Fruit fly (Drosophila melanogaster) whole organism, prepupa: ENCODE results near the gene Cp16.
A peak's percentile ranks its signal among the peaks of the same experiment; 100 is the strongest.

Source experiments
- Blimp-1 ChIP-seq: fragments of 200-800 bp; sonication (Bioruptor generic); optimal IDR thresholded peaks from 3 replicates; lab custom pipeline; 2017; ENCODE audit warnings: missing biosample characterization, missing genetic modification characterization, mild to moderate bottlenecking, moderate library complexity, missing genetic modification reagents
- CG10631 ChIP-seq: fragments of 200-800 bp; sonication (Bioruptor generic); optimal IDR thresholded peaks from 2 replicates; lab custom pipeline; 2016; ENCODE audit warnings: missing biosample characterization, missing genetic modification characterization
- CG10669 ChIP-seq: fragments of 200-800 bp; sonication (Bioruptor generic); optimal IDR thresholded peaks from 3 replicates; lab custom pipeline; 2018; ENCODE audit warnings: missing biosample characterization, mild to moderate bottlenecking, missing genetic modification characterization, moderate library complexity
- CG11294 ChIP-seq: fragments of 200-800 bp; sonication (Bioruptor generic); IDR thresholded peaks from 2 replicates; pipeline ENCODE4 v1.3.6; 2022; ENCODE audit warnings: missing biosample characterization, missing genetic modification characterization
- CG11902 ChIP-seq: fragments of 200-800 bp; sonication (Bioruptor generic); optimal IDR thresholded peaks from 3 replicates; lab custom pipeline; 2016; ENCODE audit warnings: missing biosample characterization, missing genetic modification characterization
- CG16779 ChIP-seq: fragments of 200-800 bp; sonication (Bioruptor generic); optimal IDR thresholded peaks from 3 replicates; lab custom pipeline; 2017; ENCODE audit warnings: missing biosample characterization, mild to moderate bottlenecking, missing genetic modification characterization
- CG3032 ChIP-seq: fragments of 200-800 bp; optimal IDR thresholded peaks from 2 replicates; lab custom pipeline; 2019; ENCODE audit warnings: missing biosample characterization, mild to moderate bottlenecking, missing genetic modification characterization, moderate library complexity
- CG31627 ChIP-seq: fragments of 200-800 bp; sonication (Bioruptor generic); optimal IDR thresholded peaks from 3 replicates; lab custom pipeline; 2016; ENCODE audit warnings: missing biosample characterization, missing genetic modification characterization
- CG32006 ChIP-seq: fragments of 200-800 bp; sonication (Bioruptor generic); optimal IDR thresholded peaks from 3 replicates; lab custom pipeline; 2017; ENCODE audit warnings: missing biosample characterization, mild to moderate bottlenecking, missing genetic modification characterization
- CG3919 ChIP-seq: fragments of 200-800 bp; sonication (Bioruptor generic); optimal IDR thresholded peaks from 3 replicates; lab custom pipeline; 2016; ENCODE audit warnings: missing biosample characterization, missing genetic modification characterization
- CG4318 ChIP-seq: fragments of 200-800 bp; sonication (Bioruptor generic); optimal IDR thresholded peaks from 3 replicates; lab custom pipeline; 2017; ENCODE audit warnings: missing biosample characterization, mild to moderate bottlenecking, missing genetic modification characterization
- CG6163 ChIP-seq: fragments of 200-800 bp; sonication (Bioruptor generic); IDR thresholded peaks from 3 replicates; pipeline ENCODE4 v1.3.6; 2022; ENCODE audit warnings: missing biosample characterization, missing genetic modification characterization
- CG6792 ChIP-seq: fragments of 200-800 bp; sonication (Bioruptor generic); optimal IDR thresholded peaks from 3 replicates; lab custom pipeline; 2016; ENCODE audit warnings: missing biosample characterization, missing genetic modification characterization
- CG6808 ChIP-seq: fragments of 200-800 bp; sonication (Bioruptor generic); optimal IDR thresholded peaks from 3 replicates; lab custom pipeline; 2017; ENCODE audit warnings: missing biosample characterization, missing genetic modification characterization, mild to moderate bottlenecking, moderate library complexity, missing genetic modification reagents
- CG6854 ChIP-seq: fragments of 200-800 bp; sonication (Bioruptor generic); optimal IDR thresholded peaks from 2 replicates; lab custom pipeline; 2017; ENCODE audit warnings: missing biosample characterization, mild to moderate bottlenecking, missing genetic modification characterization
- CG7368 ChIP-seq: fragments of 200-800 bp; sonication (Bioruptor generic); optimal IDR thresholded peaks from 3 replicates; lab custom pipeline; 2016; ENCODE audit warnings: missing biosample characterization, missing genetic modification characterization
- CG8119 ChIP-seq: fragments of 200-800 bp; sonication (Bioruptor generic); IDR thresholded peaks from 3 replicates; pipeline ENCODE4 v1.3.6; 2022; ENCODE audit warnings: missing biosample characterization, missing genetic modification characterization
- CG8319 ChIP-seq: fragments of 200-800 bp; sonication (Bioruptor generic); optimal IDR thresholded peaks from 3 replicates; lab custom pipeline; 2016; ENCODE audit warnings: missing biosample characterization, missing genetic modification characterization
- CG8632 ChIP-seq: fragments of 200-800 bp; sonication (Bioruptor generic); optimal IDR thresholded peaks from 3 replicates; lab custom pipeline; 2016; ENCODE audit warnings: missing biosample characterization, missing genetic modification characterization
- CG9139 ChIP-seq: fragments of 200-800 bp; sonication (Bioruptor generic); optimal IDR thresholded peaks from 3 replicates; lab custom pipeline; 2017; ENCODE audit warnings: missing biosample characterization, mild to moderate bottlenecking, missing genetic modification characterization
- Eip75B ChIP-seq: fragments of 200-800 bp; sonication (Bioruptor generic); optimal IDR thresholded peaks from 3 replicates; lab custom pipeline; 2016; ENCODE audit warnings: missing biosample characterization, missing genetic modification characterization
- Eip78C ChIP-seq: fragments of 200-800 bp; sonication (Bioruptor generic); peaks from one replicate; lab custom pipeline; 2016; ENCODE audit warnings: missing biosample characterization, missing genetic modification characterization
- Eip93F ChIP-seq: fragments of 200-800 bp; sonication (Bioruptor generic); optimal IDR thresholded peaks from 2 replicates; lab custom pipeline; 2016; ENCODE audit warnings: missing biosample characterization, mild to moderate bottlenecking, missing genetic modification characterization
- Ets96B ChIP-seq: fragments of 200-800 bp; optimal IDR thresholded peaks from 2 replicates; lab custom pipeline; 2019; ENCODE audit warnings: missing biosample characterization, mild to moderate bottlenecking, missing genetic modification characterization, moderate library complexity
- Gug ChIP-seq: fragments of 200-800 bp; sonication (Bioruptor generic); IDR thresholded peaks from 2 replicates; pipeline ENCODE4 v1.3.6; 2022; ENCODE audit warnings: missing biosample characterization, missing genetic modification characterization
- Hr38 ChIP-seq: sonication (Bioruptor generic); optimal IDR thresholded peaks from 2 replicates; lab custom pipeline; 2016; ENCODE audit warnings: missing biosample characterization, missing genetic modification characterization
- Hr39 ChIP-seq: fragments of 200-800 bp; sonication (Bioruptor generic); optimal IDR thresholded peaks from 2 replicates; lab custom pipeline; 2016; ENCODE audit warnings: missing biosample characterization, missing genetic modification characterization
- Hr4 ChIP-seq: fragments of 200-800 bp; sonication (Bioruptor generic); optimal IDR thresholded peaks from 3 replicates; lab custom pipeline; 2016; ENCODE audit warnings: missing biosample characterization, missing genetic modification characterization
- Lpt ChIP-seq: fragments of 200-800 bp; sonication (Bioruptor generic); optimal IDR thresholded peaks from 3 replicates; lab custom pipeline; 2016; ENCODE audit warnings: missing biosample characterization, missing genetic modification characterization
- Met ChIP-seq: fragments of 200-800 bp; sonication (Bioruptor generic); optimal IDR thresholded peaks from 3 replicates; lab custom pipeline; 2016; ENCODE audit warnings: missing biosample characterization, missing genetic modification characterization
- OdsH ChIP-seq: fragments of 200-800 bp; sonication (Bioruptor generic); optimal IDR thresholded peaks from 3 replicates; lab custom pipeline; 2016; ENCODE audit warnings: missing biosample characterization, missing genetic modification characterization
- Smox ChIP-seq: fragments of 200-800 bp; sonication (Bioruptor generic); optimal IDR thresholded peaks from 3 replicates; lab custom pipeline; 2016; ENCODE audit warnings: missing biosample characterization, missing genetic modification characterization
- Sox102F ChIP-seq: fragments of 200-800 bp; sonication (Bioruptor generic); optimal IDR thresholded peaks from 2 replicates; lab custom pipeline; 2016; ENCODE audit warnings: missing biosample characterization, mild to moderate bottlenecking, missing genetic modification characterization
- Sox14 ChIP-seq: fragments of 200-800 bp; sonication (Bioruptor generic); optimal IDR thresholded peaks from 3 replicates; lab custom pipeline; 2016; ENCODE audit warnings: missing biosample characterization, missing genetic modification characterization
- acj6 ChIP-seq: fragments of 200-800 bp; sonication (Bioruptor generic); optimal IDR thresholded peaks from 3 replicates; lab custom pipeline; 2016; ENCODE audit warnings: missing biosample characterization, missing genetic modification characterization
- cyc ChIP-seq: fragments of 200-800 bp; sonication (Bioruptor generic); optimal IDR thresholded peaks from 3 replicates; lab custom pipeline; 2016; ENCODE audit warnings: missing biosample characterization, missing genetic modification characterization
- dac ChIP-seq: fragments of 200-800 bp; sonication (Bioruptor generic); optimal IDR thresholded peaks from 2 replicates; lab custom pipeline; 2017; ENCODE audit warnings: missing biosample characterization, mild to moderate bottlenecking, missing genetic modification characterization
- eg ChIP-seq: fragments of 200-800 bp; sonication (Bioruptor generic); IDR thresholded peaks from 3 replicates; pipeline ENCODE4 v1.3.6; 2022; ENCODE audit warnings: missing biosample characterization, missing genetic modification characterization
- esn ChIP-seq: fragments of 200-800 bp; sonication (Bioruptor generic); optimal IDR thresholded peaks from 2 replicates; lab custom pipeline; 2016; ENCODE audit warnings: missing biosample characterization, mild to moderate bottlenecking, missing genetic modification characterization, moderate library complexity
- fd59A ChIP-seq: fragments of 200-800 bp; sonication (Bioruptor generic); optimal IDR thresholded peaks from 2 replicates; lab custom pipeline; 2017; ENCODE audit warnings: missing biosample characterization, mild to moderate bottlenecking, missing genetic modification characterization, missing genetic modification reagents
- fd85E ChIP-seq: fragments of 200-800 bp; sonication (Bioruptor generic); optimal IDR thresholded peaks from 3 replicates; lab custom pipeline; 2016; ENCODE audit warnings: missing biosample characterization, missing genetic modification characterization
- fkh ChIP-seq: fragments of 200-800 bp; sonication (Bioruptor generic); optimal IDR thresholded peaks from 3 replicates; lab custom pipeline; 2017; ENCODE audit warnings: missing biosample characterization, mild to moderate bottlenecking, missing genetic modification characterization, moderate library complexity
- net ChIP-seq: fragments of 200-800 bp; sonication (Bioruptor generic); optimal IDR thresholded peaks from 3 replicates; lab custom pipeline; 2016; ENCODE audit warnings: missing biosample characterization, missing genetic modification characterization
- pdm3 ChIP-seq: fragments of 200-800 bp; sonication (Bioruptor generic); optimal IDR thresholded peaks from 3 replicates; lab custom pipeline; 2016; ENCODE audit warnings: missing biosample characterization, missing genetic modification characterization
- salr ChIP-seq, 2 experiments: fragments of 200-800 bp; sonication (Bioruptor generic); optimal IDR thresholded peaks; 3 replicates each; lab custom pipeline; 2016 to 2018; ENCODE audit warnings: missing biosample characterization in 2 of 2, missing genetic modification characterization in 2 of 2, mild to moderate bottlenecking in 1 of 2
- spab ChIP-seq: fragments of 200-800 bp; sonication (Bioruptor generic); optimal IDR thresholded peaks from 2 replicates; lab custom pipeline; 2017; ENCODE audit warnings: missing biosample characterization, mild to moderate bottlenecking, missing genetic modification characterization, missing genetic modification reagents
- ss ChIP-seq, 2 experiments: fragments of 200-800 bp; sonication (Bioruptor generic); optimal IDR thresholded peaks; 2 replicates in 1 of 2; 3 replicates in 1 of 2; lab custom pipeline; 2017 to 2018; ENCODE audit warnings: mild to moderate bottlenecking in 2 of 2, missing biosample characterization in 2 of 2, missing genetic modification characterization in 2 of 2, moderate library complexity in 1 of 2
- svp ChIP-seq: fragments of 200-800 bp; sonication (Bioruptor generic); peaks from one replicate; lab custom pipeline; 2016; ENCODE audit warnings: missing biosample characterization, missing genetic modification characterization
- vri ChIP-seq: fragments of 200-800 bp; sonication (Bioruptor generic); optimal IDR thresholded peaks from 3 replicates; lab custom pipeline; 2016; ENCODE audit warnings: missing biosample characterization, mild to moderate bottlenecking, missing genetic modification characterization

Gene Cp16

DNA sequence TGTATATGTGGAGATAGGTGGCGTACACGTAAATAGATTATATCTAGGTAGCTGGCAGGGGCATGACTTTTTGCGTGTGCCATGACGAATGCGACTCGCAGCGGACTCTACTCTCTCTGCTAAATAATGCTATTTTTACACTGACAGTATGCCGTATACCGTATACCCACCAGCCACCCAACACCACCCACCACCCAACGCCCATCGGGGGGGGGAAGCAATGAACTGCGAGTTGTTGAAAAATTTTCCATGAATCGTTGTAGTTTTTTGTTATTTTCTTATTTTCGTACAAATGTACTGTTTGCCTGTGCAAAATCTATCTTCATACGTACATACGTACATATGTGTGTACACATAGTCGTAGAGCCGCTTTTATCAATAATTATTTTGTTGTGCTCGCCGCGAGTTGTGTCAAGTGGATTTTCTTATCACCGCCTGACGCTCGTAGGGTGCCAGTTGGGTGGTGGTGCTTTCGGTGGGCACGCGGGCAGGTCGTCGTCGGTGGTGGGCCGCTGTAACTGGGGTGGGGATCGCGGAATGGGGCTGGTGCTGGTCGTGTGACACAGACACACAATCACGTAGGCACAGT is 31.6 kb upstream of the Cp16 start:
- TF ChIP-seq Sox14 (GFP tag; lab: Kevin White, UChicago) (no peak), CG8319 (GFP tag; lab: Kevin White, UChicago) (no peak), fkh (peak; percentile 92), Smox (no peak), svp (peak; percentile 95), Gug (no peak), Met (GFP tag; lab: Kevin White, UChicago) (no peak), CG6854 (GFP tag; lab: Kevin White, UChicago) (no peak), CG11294 (no peak)

DNA sequence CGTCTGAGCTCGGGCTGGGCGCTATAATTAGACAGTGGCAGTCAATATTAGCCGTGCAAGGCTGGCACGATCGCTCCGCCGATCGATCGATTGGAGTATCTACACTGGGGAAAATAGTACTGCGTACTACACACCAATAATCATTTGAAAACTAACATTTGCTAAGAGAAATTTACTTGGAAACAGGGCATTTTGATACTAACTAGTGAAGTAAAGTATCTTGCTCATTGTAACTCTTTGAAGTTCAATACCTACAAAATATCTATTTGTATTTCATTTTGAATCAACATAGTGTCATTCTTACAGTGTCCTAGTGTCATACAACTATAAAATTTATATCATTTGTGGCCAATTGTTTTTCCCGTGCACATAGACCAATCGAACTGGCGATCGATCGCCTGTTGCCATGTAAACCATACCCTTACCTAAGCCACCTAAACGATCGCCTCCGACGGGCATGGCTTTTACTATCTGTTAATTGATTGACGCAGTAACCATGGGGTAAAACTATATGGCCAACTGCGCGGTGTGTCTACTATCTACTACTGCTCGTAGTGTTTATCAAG is 31.0 kb upstream of the Cp16 start:
- TF ChIP-seq cyc (GFP tag; lab: Kevin White, UChicago) (peak; percentile 5), acj6 (GFP tag; lab: Kevin White, UChicago) (peak; percentile 70), CG8632 (peak; percentile 58), CG3032 (tag; lab: Kevin White, UChicago) (peak; percentile 70), Hr39 (GFP tag; lab: Kevin White, UChicago) (peak; percentile 64), Eip75B (GFP tag; lab: Kevin White, UChicago) (peak; percentile 64), OdsH (GFP tag; lab: Kevin White, UChicago) (peak; percentile 80), Hr4 (peak; percentile 77), CG10631 (peak; percentile 68), CG11902 (GFP tag; lab: Kevin White, UChicago) (peak; percentile 32), CG3919 (GFP tag; lab: Kevin White, UChicago) (peak; percentile 61), dac (GFP tag; lab: Kevin White, UChicago) (peak; percentile 38), ss (GFP tag; optimal IDR thresholded peaks at IDR 0.05; lab: Kevin White, UChicago) (peak in 1 of 2 experiments; percentile 20), spab (peak; percentile 54), fkh (peak; percentile 60), CG6808 (GFP tag; lab: Kevin White, UChicago) (peak; percentile 43), pdm3 (peak; percentile 76), Eip78C (GFP tag; lab: Kevin White, UChicago) (peak; percentile 94), svp (no peak), CG10669 (GFP tag; lab: Kevin White, UChicago) (peak; percentile 73), CG31627 (peak; percentile 52), Eip93F (no peak), CG16779 (tag; lab: Kevin White, UChicago) (no peak), Blimp-1 (GFP tag; lab: Kevin White, UChicago) (no peak), CG6792 (peak; percentile 61), CG6854 (GFP tag; lab: Kevin White, UChicago) (no peak), CG8119 (peak; percentile 64), fd85E (GFP tag; lab: Kevin White, UChicago) (no peak), esn (GFP tag; lab: Kevin White, UChicago) (peak; percentile 55), Sox102F (GFP tag; lab: Kevin White, UChicago) (peak; percentile 39), CG9139 (GFP tag; lab: Kevin White, UChicago) (no peak), CG7368 (peak; percentile 17), fd59A (GFP tag; lab: Kevin White, UChicago) (peak; percentile 68), Lpt (GFP tag; lab: Kevin White, UChicago) (peak; percentile 38), eg (GFP tag; lab: Robert Waterston, UW) (peak; percentile 68), Ets96B (tag; lab: Kevin White, UChicago) (peak; percentile 78), salr (GFP tag; optimal IDR thresholded peaks at IDR 0.05; lab: Kevin White, UChicago) (peak; percentile 61 to 67), Hr38 (GFP tag; lab: Kevin White, UChicago) (no peak), CG6163 (GFP tag; lab: Robert Waterston, UW) (peak; percentile 72; the same call in 2 of the 3 replicates), Met (GFP tag; lab: Kevin White, UChicago) (peak; percentile 49), Gug (peak; percentile 65), CG32006 (GFP tag; lab: Kevin White, UChicago) (peak; percentile 83), CG4318 (GFP tag; lab: Kevin White, UChicago) (peak; percentile 48), net (GFP tag; lab: Kevin White, UChicago) (peak; percentile 68), vri (GFP tag; lab: Kevin White, UChicago) (peak; percentile 39)
